Worm (Caenorhabditis elegans) whole organism, L1 larva: ENCODE data around the gene unc-80.
A peak's percentile ranks its signal among the peaks of the same experiment; 100 is the strongest.

ENCODE experiments used
- C34B4.2 ChIP-seq: sonication (generic microtip); optimal IDR thresholded peaks from 2 replicates; lab custom pipeline; 2017; ENCODE audit warnings: mild to moderate bottlenecking, missing genetic modification characterization, missing compliant biosample characterization
- F16B12.6 ChIP-seq: fragments of 150-350 bp; optimal IDR thresholded peaks from 2 replicates; lab custom pipeline; 2014; ENCODE audit warnings: missing biosample characterization, missing genetic modification characterization
- Y116A8C.19 ChIP-seq: sonication (generic microtip); optimal IDR thresholded peaks from 2 replicates; lab custom pipeline; 2016; ENCODE audit warnings: missing compliant biosample characterization, missing genetic modification characterization, borderline replicate concordance
- alr-1 ChIP-seq: fragments of 200-800 bp; sonication (Bioruptor generic); optimal IDR thresholded peaks from 2 replicates; lab custom pipeline; 2018; ENCODE audit warnings: borderline replicate concordance, mild to moderate bottlenecking, missing genetic modification characterization, missing compliant biosample characterization
- blmp-1 ChIP-seq: fragments of 150-350 bp; optimal IDR thresholded peaks from 2 replicates; lab custom pipeline; 2014; ENCODE audit warnings: missing biosample characterization, missing genetic modification characterization
- ceh-8 ChIP-seq: fragments of 200-800 bp; sonication (Bioruptor generic); optimal IDR thresholded peaks from 2 replicates; lab custom pipeline; 2018; ENCODE audit warnings: mild to moderate bottlenecking, missing genetic modification characterization, moderate library complexity, missing compliant biosample characterization
- ceh-82 ChIP-seq, 3 experiments: fragments of 150-350 bp in 1 of 3; sonication (generic microtip) in 2 of 3; optimal IDR thresholded peaks; 2 replicates each; lab custom pipeline; 2014 to 2017; ENCODE audit warnings: missing biosample characterization in 3 of 3, missing genetic modification characterization in 3 of 3
- ceh-90 ChIP-seq: sonication (generic microtip); optimal IDR thresholded peaks from 2 replicates; lab custom pipeline; 2016; ENCODE audit warnings: missing genetic modification characterization, missing compliant biosample characterization
- ces-1 ChIP-seq: fragments of 150-350 bp; optimal IDR thresholded peaks from 2 replicates; lab custom pipeline; 2014; ENCODE audit warnings: missing biosample characterization, missing genetic modification reagents, missing genetic modification characterization
- efl-3 ChIP-seq: fragments of 200-800 bp; sonication (Bioruptor generic); optimal IDR thresholded peaks from 2 replicates; lab custom pipeline; 2018; ENCODE audit warnings: mild to moderate bottlenecking, missing genetic modification characterization, missing compliant biosample characterization
- egl-13 ChIP-seq: sonication (generic microtip); optimal IDR thresholded peaks from 2 replicates; lab custom pipeline; 2016; ENCODE audit warnings: missing genotype, missing genetic modification reagents, missing genetic modification characterization, missing compliant biosample characterization
- fkh-10 ChIP-seq: sonication (generic microtip); optimal IDR thresholded peaks from 2 replicates; lab custom pipeline; 2017; ENCODE audit warnings: missing biosample characterization, missing genetic modification reagents, missing genetic modification characterization
- fkh-4 ChIP-seq: sonication (generic microtip); optimal IDR thresholded peaks from 2 replicates; lab custom pipeline; 2016; ENCODE audit warnings: missing compliant biosample characterization, missing genetic modification characterization, borderline replicate concordance
- grh-1 ChIP-seq: fragments of 200-800 bp; sonication (Bioruptor generic); IDR thresholded peaks from 2 replicates; pipeline ENCODE4 v1.3.6; 2022; ENCODE audit warnings: missing genetic modification reagents, missing genetic modification characterization, missing compliant biosample characterization
- hpl-2 ChIP-seq: fragments of 150-350 bp; optimal IDR thresholded peaks from 2 replicates; lab custom pipeline; 2014; ENCODE audit warnings: missing biosample characterization, missing genetic modification reagents, missing genetic modification characterization
- irx-1 ChIP-seq: sonication (generic microtip); optimal IDR thresholded peaks from 2 replicates; lab custom pipeline; 2016; ENCODE audit warnings: missing genetic modification characterization, missing compliant biosample characterization
- isw-1 ChIP-seq: fragments of 200-800 bp; sonication (Bioruptor generic); IDR thresholded peaks from 2 replicates; pipeline ENCODE4 v1.3.6; 2022; ENCODE audit warnings: missing genetic modification characterization, missing compliant biosample characterization
- jun-1 ChIP-seq: fragments of 150-350 bp; optimal IDR thresholded peaks from 2 replicates; lab custom pipeline; 2014; ENCODE audit warnings: missing biosample characterization, missing genetic modification reagents, missing genetic modification characterization
- lin-13 ChIP-seq: fragments of 150-350 bp; optimal IDR thresholded peaks from 2 replicates; lab custom pipeline; 2014; ENCODE audit warnings: missing biosample characterization, missing genetic modification reagents, missing genetic modification characterization
- lin-14 ChIP-seq: fragments of 200-800 bp; sonication (Bioruptor generic); optimal IDR thresholded peaks from 2 replicates; lab custom pipeline; 2018; ENCODE audit warnings: mild to moderate bottlenecking, missing genetic modification characterization, moderate library complexity, missing compliant biosample characterization
- lin-35 ChIP-seq, 2 experiments: fragments of 150-350 bp; optimal IDR thresholded peaks; 2 replicates each; lab custom pipeline; 2014; ENCODE audit warnings: missing biosample characterization in 2 of 2, missing genetic modification characterization in 2 of 2, missing genetic modification reagents in 2 of 2
- lsy-2 ChIP-seq, 2 experiments: fragments of 150-350 bp; optimal IDR thresholded peaks; 2 replicates each; lab custom pipeline; 2014; ENCODE audit warnings: missing biosample characterization in 2 of 2, missing genetic modification characterization in 2 of 2
- mab-9 ChIP-seq: fragments of 200-800 bp; sonication (Bioruptor generic); IDR thresholded peaks from 2 replicates; pipeline ENCODE4 v1.3.6; 2022; ENCODE audit warnings: missing genetic modification reagents, missing genetic modification characterization, missing compliant biosample characterization
- mdl-1 ChIP-seq, 2 experiments: fragments of 150-350 bp; optimal IDR thresholded peaks; 2 replicates each; lab custom pipeline; 2014 to 2017; ENCODE audit warnings: missing biosample characterization in 2 of 2, missing genetic modification characterization in 2 of 2, inconsistent platforms in 1 of 2
- mef-2 ChIP-seq: fragments of 150-350 bp; optimal IDR thresholded peaks from 2 replicates; lab custom pipeline; 2014; ENCODE audit warnings: missing biosample characterization, missing genetic modification characterization
- mep-1 ChIP-seq: fragments of 150-350 bp; optimal IDR thresholded peaks from 2 replicates; lab custom pipeline; 2014; ENCODE audit warnings: missing biosample characterization, missing genetic modification characterization
- nhr-11 ChIP-seq: fragments of 150-350 bp; optimal IDR thresholded peaks from 2 replicates; lab custom pipeline; 2014; ENCODE audit warnings: missing biosample characterization, missing genetic modification characterization
- nhr-12 ChIP-seq: sonication (generic microtip); optimal IDR thresholded peaks from 2 replicates; lab custom pipeline; 2017; ENCODE audit warnings: missing biosample characterization, missing genetic modification characterization
- nhr-19 ChIP-seq: fragments of 200-800 bp; sonication (Bioruptor generic); conservative IDR thresholded peaks from 2 replicates; pipeline ENCODE4 v1.3.6; 2022; ENCODE audit warnings: missing genetic modification characterization, missing compliant biosample characterization
- nhr-28 ChIP-seq: fragments of 150-350 bp; optimal IDR thresholded peaks from 2 replicates; lab custom pipeline; 2014; ENCODE audit warnings: missing biosample characterization, missing genetic modification characterization
- nhr-71 ChIP-seq: sonication (generic microtip); optimal IDR thresholded peaks from 2 replicates; lab custom pipeline; 2016; ENCODE audit warnings: mild to moderate bottlenecking, missing genetic modification characterization, moderate library complexity, missing compliant biosample characterization
- nhr-77 ChIP-seq: fragments of 150-350 bp; optimal IDR thresholded peaks from 2 replicates; lab custom pipeline; 2014; ENCODE audit warnings: missing biosample characterization, missing genetic modification characterization
- nhr-85 ChIP-seq: sonication (generic microtip); peaks from one replicate; lab custom pipeline; 2016; ENCODE audit warnings: missing genetic modification characterization, inconsistent platforms, missing compliant biosample characterization
- nhr-90 ChIP-seq: sonication (generic microtip); optimal IDR thresholded peaks from 2 replicates; lab custom pipeline; 2016; ENCODE audit warnings: mild to moderate bottlenecking, missing genetic modification characterization, missing compliant biosample characterization; ENCODE audit not compliant: poor library complexity
- pax-3 ChIP-seq: fragments of 200-800 bp; sonication (Bioruptor generic); optimal IDR thresholded peaks from 2 replicates; lab custom pipeline; 2018; ENCODE audit warnings: mild to moderate bottlenecking, missing genetic modification characterization, moderate library complexity, missing compliant biosample characterization
- pqm-1 ChIP-seq: sonication (generic microtip); optimal IDR thresholded peaks from 3 replicates; lab custom pipeline; 2017; ENCODE audit warnings: missing biosample characterization, missing genetic modification characterization
- snu-23 ChIP-seq: sonication (generic microtip); optimal IDR thresholded peaks from 2 replicates; lab custom pipeline; 2016; ENCODE audit warnings: missing genetic modification characterization, missing compliant biosample characterization
- tbx-2 ChIP-seq: sonication (generic microtip); optimal IDR thresholded peaks from 2 replicates; lab custom pipeline; 2016; ENCODE audit warnings: missing genetic modification characterization, missing compliant biosample characterization
- tlp-1 ChIP-seq: fragments of 150-350 bp; optimal IDR thresholded peaks from 2 replicates; lab custom pipeline; 2014; ENCODE audit warnings: missing biosample characterization, missing genetic modification characterization
- unc-130 ChIP-seq: fragments of 150-350 bp; optimal IDR thresholded peaks from 2 replicates; lab custom pipeline; 2017; ENCODE audit warnings: missing biosample characterization, missing genetic modification characterization, inconsistent platforms
- unc-62 ChIP-seq: fragments of 150-350 bp; optimal IDR thresholded peaks from 2 replicates; lab custom pipeline; 2014; ENCODE audit warnings: missing biosample characterization, missing genetic modification reagents, missing genetic modification characterization
- unc-86 ChIP-seq: sonication (generic microtip); optimal IDR thresholded peaks from 2 replicates; lab custom pipeline; 2016; ENCODE audit warnings: missing genetic modification characterization, missing compliant biosample characterization
- ztf-4 ChIP-seq: fragments of 150-350 bp; optimal IDR thresholded peaks from 2 replicates; lab custom pipeline; 2014; ENCODE audit warnings: missing biosample characterization, missing genetic modification characterization

The unc-80 gene

ce11 chrV:20873144-20873543 lies 6.3 kb upstream of the unc-80 start:
- TF ChIP-seq lin-14 (GFP tag; lab: Kevin White, UChicago) (peak; percentile 86), ceh-82 (tag; optimal IDR thresholded peaks at IDR 0.05; lab: Kevin White, UChicago) (peak in 1 of 3 experiments; percentile 32), unc-130 (tag; lab: Kevin White, UChicago) (no peak), nhr-71 (tag; lab: Kevin White, UChicago) (peak; percentile 18), ztf-4 (tag; lab: Kevin White, UChicago) (no peak), ceh-8 (GFP tag; lab: Kevin White, UChicago) (peak; percentile 37), ces-1 (GFP tag; lab: Kevin White, UChicago) (peak; percentile 86), fkh-10 (GFP tag; lab: Kevin White, UChicago) (peak; percentile 77), tbx-2 (tag; lab: Kevin White, UChicago) (peak; percentile 6)

- no peak for TF ChIP-seq lsy-2 (tag; optimal IDR thresholded peaks at IDR 0.05; lab: Kevin White, UChicago)
- TF ChIP-seq nhr-19 (GFP tag; lab: Robert Waterston, UW), result no peak
- TF ChIP-seq tlp-1, result no peak
- no peak for TF ChIP-seq irx-1 (tag; lab: Kevin White, UChicago)
- TF ChIP-seq lin-13 (GFP tag; lab: Kevin White, UChicago), result no peak
- no peak for TF ChIP-seq nhr-11 (tag; lab: Kevin White, UChicago)
- no peak for TF ChIP-seq nhr-71 (tag; lab: Kevin White, UChicago)
- no peak for TF ChIP-seq ces-1 (GFP tag; lab: Kevin White, UChicago)
- TF ChIP-seq mdl-1 (tag; optimal IDR thresholded peaks at IDR 0.05; lab: Kevin White, UChicago), result no peak
- TF ChIP-seq pax-3 (tag; lab: Kevin White, UChicago), result no peak
- no peak for TF ChIP-seq egl-13 (tag; lab: Kevin White, UChicago)
- TF ChIP-seq C34B4.2 (tag; lab: Kevin White, UChicago), result no peak
- no peak for TF ChIP-seq fkh-4 (tag; lab: Kevin White, UChicago)
- TF ChIP-seq snu-23 (GFP tag; lab: Kevin White, UChicago), result no peak
- no peak for TF ChIP-seq mep-1 (tag; lab: Kevin White, UChicago)
- no peak for TF ChIP-seq ceh-90
- TF ChIP-seq, all 84 proteins: peak for 0
Measured at ce11 chrV:20875324-20875723, 4.1 kb upstream of the unc-80 start.

- TF ChIP-seq hpl-2 (GFP tag; lab: Kevin White, UChicago) (no peak), grh-1 (no peak), nhr-77 (tag; lab: Kevin White, UChicago) (no peak), F16B12.6 (tag; lab: Kevin White, UChicago) (no peak), efl-3 (GFP tag; lab: Kevin White, UChicago) (no peak), nhr-11 (tag; lab: Kevin White, UChicago) (no peak), blmp-1 (no peak), nhr-71 (tag; lab: Kevin White, UChicago) (no peak)
Measured at ce11 chrV:20891871-20892270, 12.5 kb downstream of the unc-80 start.

- TF ChIP-seq nhr-19 (GFP tag; lab: Robert Waterston, UW) (no peak; the same call in 1 of the 2 replicates), nhr-77 (tag; lab: Kevin White, UChicago) (no peak), ceh-82 (tag; optimal IDR thresholded peaks at IDR 0.05; lab: Kevin White, UChicago) (no peak), pqm-1 (no peak), fkh-4 (tag; lab: Kevin White, UChicago) (no peak), nhr-85 (tag; lab: Kevin White, UChicago) (peak; percentile 77), unc-130 (tag; lab: Kevin White, UChicago) (no peak), C34B4.2 (tag; lab: Kevin White, UChicago) (no peak), mab-9 (no peak), lin-14 (GFP tag; lab: Kevin White, UChicago) (no peak), nhr-28 (tag; lab: Kevin White, UChicago) (no peak), mef-2 (tag; lab: Kevin White, UChicago) (no peak), snu-23 (GFP tag; lab: Kevin White, UChicago) (peak; percentile 58), ceh-8 (GFP tag; lab: Kevin White, UChicago) (no peak), lin-35 (GFP tag; optimal IDR thresholded peaks at IDR 0.05; lab: Kevin White, UChicago) (peak in 1 of 2 experiments; percentile 32), alr-1 (no peak), Y116A8C.19 (tag; lab: Kevin White, UChicago) (no peak), unc-62 (GFP tag; lab: Kevin White, UChicago) (no peak), isw-1 (GFP tag; lab: Robert Waterston, UW) (no peak), unc-86 (no peak), nhr-12 (no peak), nhr-90 (tag; lab: Kevin White, UChicago) (peak; percentile 5), jun-1 (tag; lab: Kevin White, UChicago) (no peak)
Measured at ce11 chrV:20903167-20904093, 24.0 kb downstream of the unc-80 start, which contains the start of gene amx-3. Gene amx-3, minus strand, starts transcription at chrV:20903714.
